Fruit fly (Drosophila melanogaster) whole organism, adult: Measurements from ENCODE around the gene CG1317.

Experiments used
- CG11617 ChIP-seq: fragments of 200-800 bp; sonication (Bioruptor generic); optimal IDR thresholded peaks from 2 replicates; lab custom pipeline; 2017; ENCODE audit warnings: mild to moderate bottlenecking, missing biosample characterization, missing genetic modification reagents, missing genetic modification characterization
- CG12768 ChIP-seq: fragments of 200-800 bp; sonication (Bioruptor generic); optimal IDR thresholded peaks from 2 replicates; lab custom pipeline; 2017; ENCODE audit warnings: missing biosample characterization, missing genetic modification characterization, mild to moderate bottlenecking, moderate library complexity, missing genetic modification reagents
- CG14711 ChIP-seq: fragments of 200-800 bp; sonication (Bioruptor generic); optimal IDR thresholded peaks from 2 replicates; lab custom pipeline; 2018; ENCODE audit warnings: missing biosample characterization, mild to moderate bottlenecking, missing genetic modification characterization, moderate library complexity
- CG1620 ChIP-seq: fragments of 200-800 bp; sonication (Bioruptor generic); optimal IDR thresholded peaks from 2 replicates; lab custom pipeline; 2016; ENCODE audit warnings: missing biosample characterization, missing genetic modification characterization
- CG33017 ChIP-seq: fragments of 200-800 bp; sonication (Bioruptor generic); optimal IDR thresholded peaks from 2 replicates; lab custom pipeline; 2018; ENCODE audit warnings: missing biosample characterization, mild to moderate bottlenecking, missing genetic modification characterization, moderate library complexity
- CG5204 ChIP-seq: fragments of 200-800 bp; sonication (Bioruptor generic); optimal IDR thresholded peaks from 2 replicates; lab custom pipeline; 2016; ENCODE audit warnings: missing biosample characterization, missing genetic modification characterization
- CG7045 ChIP-seq: fragments of 200-800 bp; sonication (Bioruptor generic); optimal IDR thresholded peaks from 2 replicates; lab custom pipeline; 2017; ENCODE audit warnings: missing biosample characterization, mild to moderate bottlenecking, missing genetic modification characterization
- CG7101 ChIP-seq: fragments of 200-800 bp; sonication (Bioruptor generic); optimal IDR thresholded peaks from 2 replicates; lab custom pipeline; 2018; ENCODE audit warnings: missing biosample characterization, mild to moderate bottlenecking, missing genetic modification characterization, moderate library complexity
- Clk ChIP-seq: fragments of 200-800 bp; sonication (Bioruptor generic); optimal IDR thresholded peaks from 2 replicates; lab custom pipeline; 2017; ENCODE audit warnings: missing biosample characterization, missing genetic modification characterization
- Crg-1 ChIP-seq: fragments of 200-800 bp; sonication (Bioruptor generic); optimal IDR thresholded peaks from 2 replicates; lab custom pipeline; 2016; ENCODE audit warnings: missing biosample characterization, missing genetic modification characterization
- Hr96 ChIP-seq: fragments of 200-800 bp; sonication (Bioruptor generic); optimal IDR thresholded peaks from 2 replicates; lab custom pipeline; 2016; ENCODE audit warnings: missing biosample characterization, missing genetic modification characterization
- Mnt ChIP-seq: fragments of 200-800 bp; sonication (Bioruptor generic); optimal IDR thresholded peaks from 2 replicates; lab custom pipeline; 2016; ENCODE audit warnings: missing biosample characterization, mild to moderate bottlenecking, missing genetic modification characterization
- bab1 ChIP-seq: fragments of 200-800 bp; sonication (Bioruptor generic); optimal IDR thresholded peaks from 3 replicates; lab custom pipeline; 2019; ENCODE audit warnings: missing biosample characterization, mild to moderate bottlenecking, missing genetic modification characterization, moderate library complexity
- cic ChIP-seq: fragments of 200-800 bp; sonication (Bioruptor generic); optimal IDR thresholded peaks from 2 replicates; lab custom pipeline; 2017; ENCODE audit warnings: missing biosample characterization, mild to moderate bottlenecking, missing genetic modification characterization, moderate library complexity
- cnc ChIP-seq, 2 experiments: fragments of >200 bp; optimal IDR thresholded peaks; 2 replicates each; lab custom pipeline; 2017
- kay ChIP-seq: fragments of 200-800 bp; sonication (Bioruptor generic); peaks from one replicate; lab custom pipeline; 2016; ENCODE audit warnings: missing biosample characterization, missing genetic modification characterization, borderline replicate concordance
- ovo ChIP-seq: fragments of 200-800 bp; sonication (Bioruptor generic); optimal IDR thresholded peaks from 2 replicates; lab custom pipeline; 2016; ENCODE audit warnings: missing biosample characterization, missing genetic modification characterization
- pad ChIP-seq: fragments of 200-800 bp; sonication (Bioruptor generic); optimal IDR thresholded peaks from 3 replicates; lab custom pipeline; 2017; ENCODE audit warnings: missing biosample characterization, missing genetic modification characterization, mild to moderate bottlenecking, moderate library complexity, missing genetic modification reagents
- tj ChIP-seq: fragments of 200-800 bp; sonication (Bioruptor generic); optimal IDR thresholded peaks from 3 replicates; lab custom pipeline; 2017; ENCODE audit warnings: missing biosample characterization, mild to moderate bottlenecking, missing genetic modification characterization, moderate library complexity
- toe ChIP-seq: fragments of 200-800 bp; sonication (Bioruptor generic); optimal IDR thresholded peaks from 2 replicates; lab custom pipeline; 2016; ENCODE audit warnings: missing biosample characterization, missing genetic modification characterization

Gene CG1317

DNA sequence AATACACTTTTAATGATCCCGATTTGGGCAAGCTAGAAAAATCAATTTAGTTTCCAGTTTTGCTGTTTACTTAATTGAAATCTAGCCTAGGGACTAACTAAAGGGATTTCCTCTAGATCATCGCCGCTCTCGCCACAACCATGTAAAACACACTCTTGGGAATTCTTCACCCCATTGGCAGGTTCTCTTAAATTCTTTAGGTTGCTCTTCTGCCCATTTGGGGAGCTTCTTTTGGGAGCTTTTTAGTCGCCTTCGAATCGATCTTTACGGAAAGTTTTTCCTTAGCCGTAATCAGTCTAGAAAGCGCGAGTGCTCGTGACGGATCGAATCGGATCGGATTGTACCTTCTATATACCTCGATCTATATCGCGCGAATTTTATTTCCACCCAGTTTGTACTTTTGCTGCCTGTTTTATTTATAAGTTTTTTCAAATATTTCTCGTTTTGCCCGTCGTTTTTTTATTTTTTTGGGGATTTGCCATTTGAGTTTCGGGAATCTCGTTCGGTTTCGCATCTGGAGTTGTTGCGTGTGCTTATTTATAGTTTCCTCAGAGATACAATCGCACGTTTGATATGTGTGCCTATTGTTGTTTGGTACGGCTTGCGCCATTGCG is 28.6 kb upstream of the CG1317 start:
- TF ChIP-seq pad (GFP tag; lab: Kevin White, UChicago) (no peak), Mnt (GFP tag; lab: Kevin White, UChicago) (peak; percentile 17), Crg-1 (GFP tag; lab: Kevin White, UChicago) (no peak), CG1620 (GFP tag; lab: Kevin White, UChicago) (no peak), CG7101 (tag; lab: Kevin White, UChicago) (no peak), bab1 (GFP tag; lab: Kevin White, UChicago) (no peak), Clk (no peak), Hr96 (GFP tag; lab: Kevin White, UChicago) (no peak), tj (GFP tag; lab: Kevin White, UChicago) (no peak), cic (GFP tag; lab: Kevin White, UChicago) (no peak), kay (peak; percentile 9), CG33017 (peak; percentile 10)

DNA sequence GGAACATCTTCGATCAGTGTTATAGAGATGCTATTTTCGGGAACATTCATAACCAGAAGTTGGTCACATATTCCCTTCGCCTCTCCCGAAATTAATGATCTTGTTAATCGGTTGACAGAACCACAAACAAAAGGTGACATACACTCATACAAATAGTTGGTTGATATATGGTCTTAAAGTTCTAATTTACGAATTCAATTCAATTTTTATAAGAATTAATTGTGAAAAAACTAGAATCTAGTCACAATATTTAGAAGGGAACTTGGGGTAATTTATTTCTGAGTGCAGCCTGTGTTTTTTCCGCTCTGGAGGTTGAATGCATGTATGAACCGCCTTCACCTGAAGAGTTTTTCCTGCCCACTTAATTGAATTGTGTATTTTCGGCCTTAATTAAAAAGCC is 28.0 kb upstream of the CG1317 start:
- no peak for TF ChIP-seq cnc (optimal IDR thresholded peaks at IDR 0.05; lab: Kevin White, UChicago)
- no peak for TF ChIP-seq bab1 (GFP tag; lab: Kevin White, UChicago)
- no peak for TF ChIP-seq cic (GFP tag; lab: Kevin White, UChicago)
- TF ChIP-seq ovo (GFP tag; lab: Kevin White, UChicago) = no peak
- no peak for TF ChIP-seq Hr96 (GFP tag; lab: Kevin White, UChicago)
- no peak for TF ChIP-seq CG33017
- TF ChIP-seq CG11617 (GFP tag; lab: Kevin White, UChicago) = no peak
- no peak for TF ChIP-seq Mnt (GFP tag; lab: Kevin White, UChicago)
- TF ChIP-seq pad (GFP tag; lab: Kevin White, UChicago) = no peak
- no peak for TF ChIP-seq Clk
- no peak for TF ChIP-seq CG12768 (GFP tag; lab: Kevin White, UChicago)
- no peak for TF ChIP-seq CG14711 (tag; lab: Kevin White, UChicago)
- TF ChIP-seq CG1620 (GFP tag; lab: Kevin White, UChicago) = no peak
- no peak for TF ChIP-seq Crg-1 (GFP tag; lab: Kevin White, UChicago)
- TF ChIP-seq tj (GFP tag; lab: Kevin White, UChicago) = no peak
- TF ChIP-seq CG7101 (tag; lab: Kevin White, UChicago) = no peak
- no peak for TF ChIP-seq CG7045

DNA sequence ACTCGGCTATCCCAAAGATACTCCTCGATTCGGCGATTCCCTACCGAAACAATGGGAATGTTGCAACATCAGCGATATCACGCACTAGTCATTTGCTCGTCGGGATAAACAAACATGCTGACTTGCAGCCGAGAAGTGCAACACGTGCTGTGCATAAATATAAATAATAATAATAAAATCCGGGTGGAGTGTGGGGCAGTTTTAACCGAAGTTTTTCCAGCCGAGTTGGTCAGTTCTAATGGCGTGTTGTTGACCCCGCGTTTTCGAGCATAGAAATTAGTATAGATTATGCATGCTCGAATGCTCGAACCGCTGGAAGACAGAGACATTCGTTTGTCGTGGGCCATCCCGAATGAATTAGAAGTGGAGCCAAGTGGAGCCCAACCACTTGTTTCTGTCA is 26.9 kb upstream of the CG1317 start:
- no peak for TF ChIP-seq bab1 (GFP tag; lab: Kevin White, UChicago)
- no peak for TF ChIP-seq CG11617 (GFP tag; lab: Kevin White, UChicago)
- TF ChIP-seq tj (GFP tag; lab: Kevin White, UChicago) = peak; percentile 57
- TF ChIP-seq CG5204 (GFP tag; lab: Kevin White, UChicago) = no peak

- no peak for TF ChIP-seq kay
- TF ChIP-seq bab1 (GFP tag; lab: Kevin White, UChicago) = no peak
- TF ChIP-seq CG14711 (tag; lab: Kevin White, UChicago) = no peak
- no peak for TF ChIP-seq CG1620 (GFP tag; lab: Kevin White, UChicago)
- TF ChIP-seq CG12768 (GFP tag; lab: Kevin White, UChicago) = no peak
- no peak for TF ChIP-seq Crg-1 (GFP tag; lab: Kevin White, UChicago)
- TF ChIP-seq CG7101 (tag; lab: Kevin White, UChicago) = no peak
- no peak for TF ChIP-seq Clk
- no peak for TF ChIP-seq cnc (optimal IDR thresholded peaks at IDR 0.05; lab: Kevin White, UChicago)
- no peak for TF ChIP-seq CG33017
- no peak for TF ChIP-seq Hr96 (GFP tag; lab: Kevin White, UChicago)
- no peak for TF ChIP-seq CG7045
- no peak for TF ChIP-seq tj (GFP tag; lab: Kevin White, UChicago)
- no peak for TF ChIP-seq Mnt (GFP tag; lab: Kevin White, UChicago)
- TF ChIP-seq CG11617 (GFP tag; lab: Kevin White, UChicago) = no peak
- TF ChIP-seq ovo (GFP tag; lab: Kevin White, UChicago) = no peak
- no peak for TF ChIP-seq cic (GFP tag; lab: Kevin White, UChicago)
- no peak for TF ChIP-seq toe
- no peak for TF ChIP-seq pad (GFP tag; lab: Kevin White, UChicago)
These were observed 25.9 kb upstream of the CG1317 start for dm6 chr3L:2397571-2398187.

DNA sequence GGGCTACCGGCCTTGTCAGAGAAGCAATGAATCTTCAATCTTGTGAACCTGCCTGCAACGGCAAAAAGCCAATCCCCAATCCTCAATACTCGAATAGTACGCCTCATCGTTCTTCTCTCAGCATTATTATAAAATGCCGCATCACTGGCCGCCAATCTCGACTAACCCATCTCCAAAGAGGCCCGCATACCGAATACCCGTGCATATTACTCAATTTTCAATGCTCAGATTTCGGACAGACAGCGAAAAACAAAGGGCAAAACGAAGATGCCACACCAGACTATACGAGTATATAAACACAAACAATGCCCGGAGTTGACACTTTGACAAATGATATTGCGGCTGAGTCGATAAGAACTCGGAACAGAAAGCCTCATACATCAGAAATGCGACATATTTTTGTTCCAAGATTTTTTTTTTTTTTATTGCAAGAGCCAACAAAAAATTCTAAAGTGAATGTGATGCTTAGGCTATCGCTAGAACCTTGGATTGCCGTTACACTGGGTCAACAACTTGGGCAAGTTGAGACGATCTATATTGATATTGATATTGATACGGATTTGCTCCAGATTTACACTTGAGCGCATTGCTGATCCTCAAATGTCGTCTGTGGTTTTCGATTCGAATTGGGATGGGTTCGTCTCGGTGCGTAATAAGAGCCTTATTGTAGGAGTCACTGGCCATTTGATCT is 21.2 kb upstream of the CG1317 start:
- TF ChIP-seq Hr96 (GFP tag; lab: Kevin White, UChicago) = no peak
- TF ChIP-seq tj (GFP tag; lab: Kevin White, UChicago) = peak; percentile 73
- no peak for TF ChIP-seq cic (GFP tag; lab: Kevin White, UChicago)

DNA sequence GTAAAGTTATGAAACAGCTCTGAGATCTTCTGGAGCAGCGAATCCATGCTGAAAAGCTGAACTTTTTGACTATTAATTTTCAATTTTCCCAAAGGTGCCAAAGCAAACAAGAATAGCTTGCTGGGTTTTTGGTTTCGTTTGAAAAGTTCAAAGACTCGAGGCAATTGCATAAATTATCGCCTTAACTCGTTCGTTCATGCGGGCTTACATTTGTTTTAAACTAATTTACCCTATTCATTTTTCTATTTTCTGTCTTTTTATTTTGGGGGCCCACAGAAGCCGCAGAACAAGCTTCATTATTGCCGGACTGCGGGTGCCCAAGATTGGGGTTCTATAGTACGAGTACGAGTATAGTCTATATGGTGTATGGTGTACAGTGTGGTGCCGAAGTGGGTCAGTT is 19.1 kb upstream of the CG1317 start, which contains the start of the genes CG32298 and CG32299:
TSS of gene CG32298 (minus strand) at position 101 of the 400 bp plus-strand sequence.
TSS of gene CG32299 (minus strand) at position 101 of the 400 bp plus-strand sequence.
- TF ChIP-seq CG7045 (no peak), CG5204 (GFP tag; lab: Kevin White, UChicago) (no peak), CG7101 (tag; lab: Kevin White, UChicago) (no peak), toe (no peak), pad (GFP tag; lab: Kevin White, UChicago) (no peak), cic (GFP tag; lab: Kevin White, UChicago) (no peak), Hr96 (GFP tag; lab: Kevin White, UChicago) (no peak), bab1 (GFP tag; lab: Kevin White, UChicago) (no peak)
